Worm (Caenorhabditis elegans) whole organism, L1 larva: ENCODE data around the gene ttbk-8.2.
A peak's percentile ranks its signal among the peaks of the same experiment; 100 is the strongest.

Experiments used
- C16A3.4 ChIP-seq: fragments of 150-350 bp; optimal IDR thresholded peaks from 2 replicates; lab custom pipeline; 2014; ENCODE audit warnings: missing biosample characterization, missing genetic modification characterization
- C34B4.2 ChIP-seq: sonication (generic microtip); optimal IDR thresholded peaks from 2 replicates; lab custom pipeline; 2017; ENCODE audit warnings: mild to moderate bottlenecking, missing genetic modification characterization, missing compliant biosample characterization
- F16B12.6 ChIP-seq: fragments of 150-350 bp; optimal IDR thresholded peaks from 2 replicates; lab custom pipeline; 2014; ENCODE audit warnings: missing biosample characterization, missing genetic modification characterization
- aha-1 ChIP-seq: fragments of 150-350 bp; optimal IDR thresholded peaks from 2 replicates; lab custom pipeline; 2014; ENCODE audit warnings: missing biosample characterization, missing genetic modification characterization
- blmp-1 ChIP-seq: fragments of 150-350 bp; optimal IDR thresholded peaks from 2 replicates; lab custom pipeline; 2014; ENCODE audit warnings: missing biosample characterization, missing genetic modification characterization
- ceh-63 ChIP-seq: fragments of 200-800 bp; sonication (Bioruptor generic); optimal IDR thresholded peaks from 2 replicates; lab custom pipeline; 2018; ENCODE audit warnings: mild to moderate bottlenecking, missing genetic modification characterization, missing compliant biosample characterization
- ceh-8 ChIP-seq: fragments of 200-800 bp; sonication (Bioruptor generic); optimal IDR thresholded peaks from 2 replicates; lab custom pipeline; 2018; ENCODE audit warnings: mild to moderate bottlenecking, missing genetic modification characterization, moderate library complexity, missing compliant biosample characterization
- ceh-82 ChIP-seq, 3 experiments: fragments of 150-350 bp in 1 of 3; sonication (generic microtip) in 2 of 3; optimal IDR thresholded peaks; 2 replicates each; lab custom pipeline; 2014 to 2017; ENCODE audit warnings: missing biosample characterization in 3 of 3, missing genetic modification characterization in 3 of 3
- ceh-88 ChIP-seq: fragments of 200-800 bp; sonication (Bioruptor generic); IDR thresholded peaks from 2 replicates; pipeline ENCODE4 v1.3.6; 2022; ENCODE audit warnings: missing genetic modification characterization, missing compliant biosample characterization
- ceh-90 ChIP-seq: sonication (generic microtip); optimal IDR thresholded peaks from 2 replicates; lab custom pipeline; 2016; ENCODE audit warnings: missing genetic modification characterization, missing compliant biosample characterization
- dpl-1 ChIP-seq, 3 experiments: fragments of 150-350 bp in 2 of 3; sonication (generic microtip) in 1 of 3; optimal IDR thresholded peaks; 2 replicates each; lab custom pipeline; 2014 to 2017; ENCODE audit warnings: missing biosample characterization in 3 of 3, missing genetic modification characterization in 3 of 3, missing genetic modification reagents in 3 of 3
- efl-1 ChIP-seq, 4 experiments: fragments of 150-350 bp; optimal IDR thresholded peaks in 3 of 4; peaks in 1 of 4; 1 replicate in 1 of 4; 2 replicates in 3 of 4; lab custom pipeline; 2014; ENCODE audit warnings: missing biosample characterization in 2 of 4, missing genetic modification characterization in 2 of 4, missing genetic modification reagents in 2 of 4
- elt-2 ChIP-seq: sonication (generic microtip); optimal IDR thresholded peaks from 2 replicates; lab custom pipeline; 2016; ENCODE audit warnings: missing genetic modification characterization, mild to moderate bottlenecking, inconsistent platforms, missing compliant biosample characterization, missing genetic modification reagents
- elt-3 ChIP-seq, 6 experiments: fragments of 150-350 bp in 1 of 6; sonication (generic microtip); optimal IDR thresholded peaks; 2 replicates each; lab custom pipeline; 2017 to 2018; ENCODE audit warnings: missing biosample characterization in 6 of 6, missing genetic modification characterization in 6 of 6, inconsistent platforms in 1 of 6
- fkh-10 ChIP-seq: sonication (generic microtip); optimal IDR thresholded peaks from 2 replicates; lab custom pipeline; 2017; ENCODE audit warnings: missing biosample characterization, missing genetic modification reagents, missing genetic modification characterization
- fkh-4 ChIP-seq: sonication (generic microtip); optimal IDR thresholded peaks from 2 replicates; lab custom pipeline; 2016; ENCODE audit warnings: missing compliant biosample characterization, missing genetic modification characterization, borderline replicate concordance
- fos-1 ChIP-seq: fragments of 150-350 bp; optimal IDR thresholded peaks from 2 replicates; lab custom pipeline; 2014; ENCODE audit warnings: missing biosample characterization, missing genetic modification characterization
- grh-1 ChIP-seq: fragments of 200-800 bp; sonication (Bioruptor generic); IDR thresholded peaks from 2 replicates; pipeline ENCODE4 v1.3.6; 2022; ENCODE audit warnings: missing genetic modification reagents, missing genetic modification characterization, missing compliant biosample characterization
- hlh-4 ChIP-seq: sonication (generic microtip); optimal IDR thresholded peaks from 2 replicates; lab custom pipeline; 2016; ENCODE audit warnings: mild to moderate bottlenecking, missing genetic modification characterization, missing compliant biosample characterization
- jun-1 ChIP-seq: fragments of 150-350 bp; optimal IDR thresholded peaks from 2 replicates; lab custom pipeline; 2014; ENCODE audit warnings: missing biosample characterization, missing genetic modification reagents, missing genetic modification characterization
- lin-13 ChIP-seq: fragments of 150-350 bp; optimal IDR thresholded peaks from 2 replicates; lab custom pipeline; 2014; ENCODE audit warnings: missing biosample characterization, missing genetic modification reagents, missing genetic modification characterization
- lin-14 ChIP-seq: fragments of 200-800 bp; sonication (Bioruptor generic); optimal IDR thresholded peaks from 2 replicates; lab custom pipeline; 2018; ENCODE audit warnings: mild to moderate bottlenecking, missing genetic modification characterization, moderate library complexity, missing compliant biosample characterization
- lin-15B ChIP-seq: fragments of 150-350 bp; sonication (generic microtip); optimal IDR thresholded peaks from 3 replicates; lab custom pipeline; 2014; ENCODE audit warnings: missing biosample characterization, missing genetic modification characterization
- lin-35 ChIP-seq, 2 experiments: fragments of 150-350 bp; optimal IDR thresholded peaks; 2 replicates each; lab custom pipeline; 2014; ENCODE audit warnings: missing biosample characterization in 2 of 2, missing genetic modification characterization in 2 of 2, missing genetic modification reagents in 2 of 2
- mef-2 ChIP-seq: fragments of 150-350 bp; optimal IDR thresholded peaks from 2 replicates; lab custom pipeline; 2014; ENCODE audit warnings: missing biosample characterization, missing genetic modification characterization
- mep-1 ChIP-seq: fragments of 150-350 bp; optimal IDR thresholded peaks from 2 replicates; lab custom pipeline; 2014; ENCODE audit warnings: missing biosample characterization, missing genetic modification characterization
- nhr-19 ChIP-seq: fragments of 200-800 bp; sonication (Bioruptor generic); conservative IDR thresholded peaks from 2 replicates; pipeline ENCODE4 v1.3.6; 2022; ENCODE audit warnings: missing genetic modification characterization, missing compliant biosample characterization
- nhr-20 ChIP-seq: sonication (generic microtip); optimal IDR thresholded peaks from 2 replicates; lab custom pipeline; 2016; ENCODE audit warnings: mild to moderate bottlenecking, missing genetic modification characterization, missing compliant biosample characterization
- nhr-237 ChIP-seq: fragments of 150-350 bp; optimal IDR thresholded peaks from 2 replicates; lab custom pipeline; 2014; ENCODE audit warnings: missing biosample characterization, missing genetic modification characterization
- nhr-28 ChIP-seq: fragments of 150-350 bp; optimal IDR thresholded peaks from 2 replicates; lab custom pipeline; 2014; ENCODE audit warnings: missing biosample characterization, missing genetic modification characterization
- nhr-71 ChIP-seq: sonication (generic microtip); optimal IDR thresholded peaks from 2 replicates; lab custom pipeline; 2016; ENCODE audit warnings: mild to moderate bottlenecking, missing genetic modification characterization, moderate library complexity, missing compliant biosample characterization
- nhr-77 ChIP-seq: fragments of 150-350 bp; optimal IDR thresholded peaks from 2 replicates; lab custom pipeline; 2014; ENCODE audit warnings: missing biosample characterization, missing genetic modification characterization
- nhr-85 ChIP-seq: sonication (generic microtip); peaks from one replicate; lab custom pipeline; 2016; ENCODE audit warnings: missing genetic modification characterization, inconsistent platforms, missing compliant biosample characterization
- pag-3 ChIP-seq: sonication (generic microtip); optimal IDR thresholded peaks from 2 replicates; lab custom pipeline; 2017; ENCODE audit warnings: missing genetic modification characterization, mild to moderate bottlenecking, missing compliant biosample characterization, antibody characterized with exemption, borderline replicate concordance; ENCODE audit not compliant: insufficient read depth
- pqm-1 ChIP-seq: sonication (generic microtip); optimal IDR thresholded peaks from 3 replicates; lab custom pipeline; 2017; ENCODE audit warnings: missing biosample characterization, missing genetic modification characterization
- rnt-1 ChIP-seq: sonication (generic microtip); optimal IDR thresholded peaks from 2 replicates; lab custom pipeline; 2016; ENCODE audit warnings: mild to moderate bottlenecking, missing genetic modification characterization, moderate library complexity, missing compliant biosample characterization
- sptf-1 ChIP-seq: fragments of 150-350 bp; optimal IDR thresholded peaks from 2 replicates; lab custom pipeline; 2014; ENCODE audit warnings: missing biosample characterization, missing genetic modification characterization
- swsn-7 ChIP-seq: sonication (generic microtip); optimal IDR thresholded peaks from 2 replicates; lab custom pipeline; 2016; ENCODE audit warnings: missing genetic modification characterization, missing compliant biosample characterization
- tlp-1 ChIP-seq: fragments of 150-350 bp; optimal IDR thresholded peaks from 2 replicates; lab custom pipeline; 2014; ENCODE audit warnings: missing biosample characterization, missing genetic modification characterization
- unc-30 ChIP-seq: sonication (generic microtip); optimal IDR thresholded peaks from 2 replicates; lab custom pipeline; 2017; ENCODE audit warnings: missing biosample characterization, missing genetic modification characterization
- unc-86 ChIP-seq: sonication (generic microtip); optimal IDR thresholded peaks from 2 replicates; lab custom pipeline; 2016; ENCODE audit warnings: missing genetic modification characterization, missing compliant biosample characterization
- xbp-1 ChIP-seq: sonication (generic microtip); optimal IDR thresholded peaks from 2 replicates; lab custom pipeline; 2016; ENCODE audit warnings: missing genetic modification characterization, missing compliant biosample characterization
- zag-1 ChIP-seq: fragments of 150-350 bp; optimal IDR thresholded peaks from 2 replicates; lab custom pipeline; 2014; ENCODE audit warnings: missing biosample characterization, missing genetic modification characterization
- ztf-11 ChIP-seq, 2 experiments: sonication (generic microtip); optimal IDR thresholded peaks; 2 replicates each; lab custom pipeline; 2016 to 2017; ENCODE audit warnings: missing genetic modification characterization in 2 of 2, missing biosample characterization in 1 of 2, missing compliant biosample characterization in 1 of 2
- ztf-4 ChIP-seq: fragments of 150-350 bp; optimal IDR thresholded peaks from 2 replicates; lab custom pipeline; 2014; ENCODE audit warnings: missing biosample characterization, missing genetic modification characterization

ttbk-8.2 gene

ce11 chrIV:5582267-5582666, 49.5 kb upstream of the ttbk-8.2 start (continued):
- TF ChIP-seq ceh-63 (GFP tag; lab: Kevin White, UChicago) (no peak), pqm-1 (tag; lab: Kevin White, UChicago) (no peak), zag-1 (tag; lab: Kevin White, UChicago) (no peak), lin-15B (tag; lab: Kevin White, UChicago) (no peak), elt-3 (tag; optimal IDR thresholded peaks at IDR 0.05; lab: Kevin White, UChicago) (peak in 1 of 6 experiments; percentile 8), hlh-4 (tag; lab: Kevin White, UChicago) (no peak), ceh-8 (GFP tag; lab: Kevin White, UChicago) (peak; percentile 13), elt-2 (no peak), dpl-1 (GFP tag; optimal IDR thresholded peaks at IDR 0.05; lab: Kevin White, UChicago) (no peak), sptf-1 (tag; lab: Kevin White, UChicago) (no peak), nhr-237 (no peak), unc-86 (tag; lab: Kevin White, UChicago) (peak; percentile 17), nhr-77 (no peak), mep-1 (tag; lab: Kevin White, UChicago) (peak; percentile 7), ceh-82 (tag; optimal IDR thresholded peaks at IDR 0.05; lab: Kevin White, UChicago) (no peak), nhr-19 (no peak), swsn-7 (tag; lab: Kevin White, UChicago) (no peak), lin-35 (GFP tag; optimal IDR thresholded peaks at IDR 0.05; lab: Kevin White, UChicago) (peak; percentile 2 to 41), fos-1 (tag; lab: Kevin White, UChicago) (no peak), lin-13 (GFP tag; lab: Kevin White, UChicago) (no peak), grh-1 (GFP tag; lab: Robert Waterston, UW) (no peak), unc-30 (tag; lab: Kevin White, UChicago) (no peak), pag-3 (no peak), nhr-85 (tag; lab: Kevin White, UChicago) (no peak), C34B4.2 (tag; lab: Kevin White, UChicago) (no peak), rnt-1 (tag; lab: Kevin White, UChicago) (no peak), aha-1 (tag; lab: Kevin White, UChicago) (no peak), fkh-10 (GFP tag; lab: Kevin White, UChicago) (no peak), efl-1 (optimal IDR thresholded peaks at IDR 0.05; lab: Kevin White, UChicago) (peak in 1 of 2 experiments; percentile 7), efl-1 (GFP tag; optimal IDR thresholded peaks at IDR 0.05 in 1 of 2; lab: Kevin White, UChicago) (no peak), ceh-90 (tag; lab: Kevin White, UChicago) (no peak), nhr-28 (tag; lab: Kevin White, UChicago) (no peak), jun-1 (peak; percentile 10)

- TF ChIP-seq fos-1 (tag; lab: Kevin White, UChicago) (no peak), xbp-1 (tag; lab: Kevin White, UChicago) (peak; percentile 83), efl-1 (optimal IDR thresholded peaks at IDR 0.05; lab: Kevin White, UChicago) (no peak), efl-1 (GFP tag; optimal IDR thresholded peaks at IDR 0.05 in 1 of 2; lab: Kevin White, UChicago) (peak in 1 of 2 experiments; percentile 60), C34B4.2 (tag; lab: Kevin White, UChicago) (no peak), C16A3.4 (tag; lab: Kevin White, UChicago) (no peak)
These were observed 49.0 kb upstream of the ttbk-8.2 start for ce11 chrIV:5582760-5583159.

DNA sequence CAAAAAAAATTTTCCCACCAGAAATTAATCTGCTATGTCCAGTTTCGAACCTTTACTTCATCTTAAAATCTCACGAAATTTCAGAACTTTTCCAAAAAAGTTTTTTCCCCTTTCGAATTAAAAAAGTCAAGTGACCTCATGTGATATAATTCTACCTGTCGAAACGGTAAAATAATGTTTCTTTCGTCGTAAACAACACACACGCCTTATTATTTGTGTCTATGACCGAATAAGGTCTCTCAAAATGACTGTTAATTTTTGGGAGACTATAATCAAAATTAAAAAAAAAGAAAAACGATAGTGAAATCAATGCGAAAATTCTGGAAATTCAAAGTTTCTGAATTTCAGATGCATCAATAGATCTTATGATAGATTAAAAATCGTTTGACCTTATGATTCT, 48.5 kb upstream of the ttbk-8.2 start:
- TF ChIP-seq F16B12.6 (tag; lab: Kevin White, UChicago) (no peak), nhr-20 (tag; lab: Kevin White, UChicago) (peak; percentile 16), ztf-4 (tag; lab: Kevin White, UChicago) (no peak), fkh-4 (no peak), pag-3 (no peak), ztf-11 (tag; optimal IDR thresholded peaks at IDR 0.05; lab: Kevin White, UChicago) (no peak), nhr-71 (tag; lab: Kevin White, UChicago) (no peak), ceh-88 (GFP tag; lab: Robert Waterston, UW) (no peak), lin-14 (GFP tag; lab: Kevin White, UChicago) (peak; percentile 18), lin-15B (tag; lab: Kevin White, UChicago) (no peak), pqm-1 (tag; lab: Kevin White, UChicago) (no peak), lin-35 (GFP tag; optimal IDR thresholded peaks at IDR 0.05; lab: Kevin White, UChicago) (peak in 1 of 2 experiments; percentile 54), mef-2 (tag; lab: Kevin White, UChicago) (no peak), tlp-1 (tag; lab: Kevin White, UChicago) (no peak), ceh-63 (GFP tag; lab: Kevin White, UChicago) (no peak), nhr-28 (tag; lab: Kevin White, UChicago) (no peak), blmp-1 (tag; lab: Kevin White, UChicago) (peak; percentile 7)
- TF ChIP-seq, all 84 proteins: peak for 4
